Fruit fly (Drosophila melanogaster) whole organism, wandering third instar larva: ENCODE data around the gene Ubr1.
A peak's percentile ranks its signal among the peaks of the same experiment; 100 is the strongest.

Experiments
- Abd-B ChIP-seq: fragments of >200 bp; optimal IDR thresholded peaks from 2 replicates; lab custom pipeline; 2017; ENCODE audit warnings: missing biosample characterization, missing genetic modification characterization
- CG32264 ChIP-seq: fragments of 200-800 bp; sonication (Bioruptor generic); optimal IDR thresholded peaks from 2 replicates; lab custom pipeline; 2016; ENCODE audit warnings: missing biosample characterization, missing genetic modification characterization
- CG9705 ChIP-seq: fragments of 200-800 bp; sonication (Bioruptor generic); optimal IDR thresholded peaks from 2 replicates; lab custom pipeline; 2018; ENCODE audit warnings: missing biosample characterization, mild to moderate bottlenecking, missing genetic modification characterization
- CrebA ChIP-seq: fragments of 200-800 bp; sonication (Bioruptor generic); optimal IDR thresholded peaks from 2 replicates; lab custom pipeline; 2016; ENCODE audit warnings: missing biosample characterization, mild to moderate bottlenecking, missing genetic modification characterization, borderline replicate concordance
- Dfd ChIP-seq: fragments of >200 bp; optimal IDR thresholded peaks from 2 replicates; lab custom pipeline; 2017; ENCODE audit warnings: missing biosample characterization, missing genetic modification characterization
- Dif ChIP-seq: fragments of 200-275, 200-300 bp; sonication (Bioruptor generic); optimal IDR thresholded peaks from 2 replicates; lab custom pipeline; 2018; ENCODE audit warnings: missing biosample characterization, missing genetic modification characterization; ENCODE audit not compliant: partially characterized antibody
- GATAd ChIP-seq: sonication (Bioruptor generic); optimal IDR thresholded peaks from 2 replicates; lab custom pipeline; 2016; ENCODE audit warnings: missing biosample characterization, missing genetic modification characterization
- HLH106 ChIP-seq: fragments of 200-800 bp; optimal IDR thresholded peaks from 3 replicates; lab custom pipeline; 2019; ENCODE audit warnings: missing biosample characterization, mild to moderate bottlenecking, missing genetic modification characterization, moderate library complexity
- Hnf4 ChIP-seq: fragments of 200-800 bp; sonication (Bioruptor generic); optimal IDR thresholded peaks from 2 replicates; lab custom pipeline; 2016; ENCODE audit warnings: missing biosample characterization, mild to moderate bottlenecking, missing genetic modification characterization
- Hr78 ChIP-seq: fragments of >200 bp; optimal IDR thresholded peaks from 2 replicates; lab custom pipeline; 2017; ENCODE audit warnings: missing biosample characterization, missing genetic modification characterization
- Hr83 ChIP-seq: fragments of 200-300 bp; sonication (Bioruptor generic); optimal IDR thresholded peaks from 2 replicates; lab custom pipeline; 2016; ENCODE audit warnings: missing biosample characterization, mild to moderate bottlenecking, missing genetic modification characterization, moderate library complexity; ENCODE audit not compliant: poor library complexity, severe bottlenecking
- Jra ChIP-seq: sonication (Bioruptor generic); optimal IDR thresholded peaks from 2 replicates; lab custom pipeline; 2016; ENCODE audit warnings: missing biosample characterization, missing genetic modification characterization
- Mio ChIP-seq: sonication (Bioruptor generic); optimal IDR thresholded peaks from 2 replicates; lab custom pipeline; 2016; ENCODE audit warnings: missing biosample characterization, missing genetic modification characterization
- Myc ChIP-seq: fragments of >200 bp; optimal IDR thresholded peaks from 2 replicates; lab custom pipeline; 2017
- N ChIP-seq: fragments of >200 bp; optimal IDR thresholded peaks from 2 replicates; lab custom pipeline; 2018; ENCODE audit warnings: missing biosample characterization, missing external identifiers, missing genetic modification characterization
- OdsH ChIP-seq: fragments of 200-800 bp; sonication (Bioruptor generic); optimal IDR thresholded peaks from 2 replicates; lab custom pipeline; 2016; ENCODE audit warnings: missing biosample characterization, mild to moderate bottlenecking, missing genetic modification characterization
- Rel ChIP-seq, 2 experiments: fragments of 200-800 bp; sonication (Bioruptor generic) in 1 of 2; optimal IDR thresholded peaks; 2 replicates in 1 of 2; 3 replicates in 1 of 2; lab custom pipeline; 2016 to 2019; ENCODE audit warnings: mild to moderate bottlenecking in 2 of 2, missing biosample characterization in 2 of 2, missing genetic modification characterization in 2 of 2, moderate library complexity in 1 of 2
- Sp1 ChIP-seq: fragments of 200-800 bp; sonication (Bioruptor generic); optimal IDR thresholded peaks from 3 replicates; lab custom pipeline; 2019; ENCODE audit warnings: missing biosample characterization, mild to moderate bottlenecking, missing genetic modification characterization, moderate library complexity
- Vsx2 ChIP-seq: fragments of 200-300, 225-300 bp; sonication (Bioruptor generic); optimal IDR thresholded peaks from 2 replicates; lab custom pipeline; 2018; ENCODE audit warnings: missing biosample characterization, missing genetic modification characterization; ENCODE audit not compliant: partially characterized antibody
- br ChIP-seq: fragments of 200-800 bp; sonication (Bioruptor generic); optimal IDR thresholded peaks from 2 replicates; lab custom pipeline; 2016; ENCODE audit warnings: missing biosample characterization, missing genetic modification characterization
- brk ChIP-seq: fragments of 200-800 bp; sonication (Bioruptor generic); optimal IDR thresholded peaks from 2 replicates; lab custom pipeline; 2016; ENCODE audit warnings: missing biosample characterization, mild to moderate bottlenecking, missing genetic modification characterization
- dl ChIP-seq, 2 experiments: fragments of 175-275, 200-275 bp in 1 of 2; fragments of 200-275 bp in 1 of 2; sonication (Bioruptor generic); optimal IDR thresholded peaks; lab custom pipeline; 2018; ENCODE audit warnings: mild to moderate bottlenecking in 2 of 2, missing biosample characterization in 2 of 2, missing genetic modification characterization in 2 of 2, moderate library complexity in 2 of 2; ENCODE audit not compliant: partially characterized antibody in 2 of 2, insufficient read depth in 1 of 2
- dmrt93B ChIP-seq: fragments of 200-800 bp; sonication (Bioruptor generic); optimal IDR thresholded peaks from 2 replicates; lab custom pipeline; 2018; ENCODE audit warnings: missing biosample characterization, mild to moderate bottlenecking, missing genetic modification characterization
- dsf ChIP-seq: sonication (Bioruptor generic); optimal IDR thresholded peaks from 2 replicates; lab custom pipeline; 2016; ENCODE audit warnings: missing biosample characterization, missing genetic modification characterization, borderline replicate concordance
- ey ChIP-seq: fragments of 200-800 bp; sonication (Bioruptor generic); optimal IDR thresholded peaks from 2 replicates; lab custom pipeline; 2016; ENCODE audit warnings: missing biosample characterization, missing genetic modification characterization
- foxo ChIP-seq, 2 experiments: fragments of 200-800 bp; sonication (Bioruptor generic); optimal IDR thresholded peaks; 2 replicates in 1 of 2; 3 replicates in 1 of 2; lab custom pipeline; 2016 to 2017; ENCODE audit warnings: missing biosample characterization in 2 of 2, missing genetic modification characterization in 2 of 2
- fru ChIP-seq: fragments of 200-800 bp; sonication (Bioruptor generic); optimal IDR thresholded peaks from 3 replicates; lab custom pipeline; 2016; ENCODE audit warnings: missing biosample characterization, mild to moderate bottlenecking, missing genetic modification characterization
- h ChIP-seq: fragments of 200-800 bp; sonication (Bioruptor generic); optimal IDR thresholded peaks from 3 replicates; lab custom pipeline; 2016; ENCODE audit warnings: missing biosample characterization, mild to moderate bottlenecking, missing genetic modification characterization
- jim ChIP-seq: fragments of 175-275, 200-325 bp; sonication (Bioruptor generic); optimal IDR thresholded peaks from 2 replicates; lab custom pipeline; 2016; ENCODE audit warnings: missing biosample characterization, mild to moderate bottlenecking, missing genetic modification characterization
- lola ChIP-seq: fragments of >200 bp; optimal IDR thresholded peaks from 2 replicates; lab custom pipeline; 2017; ENCODE audit warnings: missing biosample characterization, missing genetic modification characterization
- pan ChIP-seq: fragments of >200 bp; optimal IDR thresholded peaks from 2 replicates; lab custom pipeline; 2017
- psq ChIP-seq: fragments of 200-800 bp; sonication (Bioruptor generic); optimal IDR thresholded peaks from 3 replicates; lab custom pipeline; 2017; ENCODE audit warnings: missing biosample characterization, mild to moderate bottlenecking, missing genetic modification characterization, moderate library complexity
- rgr ChIP-seq: fragments of 200-800 bp; sonication (Bioruptor generic); optimal IDR thresholded peaks from 3 replicates; lab custom pipeline; 2016; ENCODE audit warnings: missing biosample characterization, mild to moderate bottlenecking, missing genetic modification characterization
- sage ChIP-seq: fragments of 200-800 bp; sonication (Bioruptor generic); optimal IDR thresholded peaks from 2 replicates; lab custom pipeline; 2016; ENCODE audit warnings: missing biosample characterization, mild to moderate bottlenecking, missing genetic modification characterization
- sv ChIP-seq: fragments of 200-800 bp; sonication (Bioruptor generic); optimal IDR thresholded peaks from 3 replicates; lab custom pipeline; 2016; ENCODE audit warnings: missing biosample characterization, missing genetic modification characterization
- tai ChIP-seq: sonication (Bioruptor generic); optimal IDR thresholded peaks from 2 replicates; lab custom pipeline; 2016; ENCODE audit warnings: missing biosample characterization, missing genetic modification characterization
- usp ChIP-seq: fragments of >200 bp; optimal IDR thresholded peaks from 2 replicates; lab custom pipeline; 2017; ENCODE audit warnings: missing biosample characterization, missing genetic modification characterization
- woc ChIP-seq: sonication (Bioruptor generic); optimal IDR thresholded peaks from 2 replicates; lab custom pipeline; 2016; ENCODE audit warnings: missing biosample characterization, mild to moderate bottlenecking, missing genetic modification characterization

Gene Ubr1

DNA sequence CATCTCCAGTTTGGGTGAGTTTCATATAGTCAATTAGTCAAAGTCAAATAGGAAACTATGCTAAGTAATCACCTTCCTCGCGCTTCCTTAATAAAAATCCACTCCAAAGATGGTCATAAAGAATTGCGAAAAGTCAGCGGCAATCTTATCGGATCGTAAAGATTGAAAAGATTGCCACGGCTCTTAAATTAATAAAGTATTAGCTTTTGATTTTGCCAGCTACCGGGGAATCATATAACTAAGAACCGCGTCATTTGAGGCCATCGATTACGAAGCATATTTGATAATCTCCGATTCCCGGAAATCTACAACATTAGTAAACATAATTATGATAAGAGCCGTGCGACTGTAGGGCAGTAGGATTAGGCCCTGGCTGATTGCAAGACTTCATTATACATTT, 34.0 kb downstream of the Ubr1 start:
- TF ChIP-seq ey (GFP tag; lab: Kevin White, UChicago) (no peak), N (GFP tag; lab: Kevin White, UChicago) (no peak), GATAd (GFP tag; lab: Kevin White, UChicago) (no peak), br (GFP tag; lab: Kevin White, UChicago) (no peak), Dif (GFP tag; lab: Kevin White, UChicago) (no peak), woc (no peak), Dfd (no peak), Hr83 (GFP tag; lab: Kevin White, UChicago) (no peak), OdsH (no peak), Sp1 (GFP tag; lab: Kevin White, UChicago) (no peak), Mio (GFP tag; lab: Kevin White, UChicago) (no peak), sv (GFP tag; lab: Kevin White, UChicago) (no peak), psq (GFP tag; lab: Kevin White, UChicago) (no peak), pan (lab: Kevin White, UChicago) (no peak), dsf (GFP tag; lab: Kevin White, UChicago) (no peak)

DNA sequence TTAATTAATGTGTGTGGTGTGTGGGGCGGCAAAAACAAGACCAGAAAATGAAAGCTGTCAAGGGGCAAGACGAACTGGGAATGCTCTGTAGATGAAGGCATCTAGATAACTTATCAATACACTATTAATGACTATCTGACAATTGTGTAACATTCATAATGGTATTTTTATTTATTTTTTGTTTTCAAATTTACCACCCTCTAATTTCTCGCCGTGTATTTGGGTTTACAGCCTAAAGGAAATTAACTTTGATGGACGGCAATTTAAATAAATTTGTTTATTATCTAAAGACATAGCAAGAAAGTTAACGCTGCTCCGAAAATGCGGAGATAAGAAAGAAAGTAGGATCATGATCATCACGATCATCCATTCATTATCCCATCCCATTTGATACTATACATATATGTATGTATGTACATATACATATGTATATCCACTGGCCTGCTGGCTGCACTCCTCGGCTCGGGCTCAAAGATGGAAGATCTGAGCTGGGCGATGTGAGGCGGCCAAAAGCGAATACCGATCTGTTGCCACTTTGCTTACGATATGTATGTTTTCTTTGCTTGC, 35.6 kb downstream of the Ubr1 start:
- TF ChIP-seq usp (no peak), CG32264 (GFP tag; lab: Kevin White, UChicago) (no peak), N (GFP tag; lab: Kevin White, UChicago) (no peak)

DNA sequence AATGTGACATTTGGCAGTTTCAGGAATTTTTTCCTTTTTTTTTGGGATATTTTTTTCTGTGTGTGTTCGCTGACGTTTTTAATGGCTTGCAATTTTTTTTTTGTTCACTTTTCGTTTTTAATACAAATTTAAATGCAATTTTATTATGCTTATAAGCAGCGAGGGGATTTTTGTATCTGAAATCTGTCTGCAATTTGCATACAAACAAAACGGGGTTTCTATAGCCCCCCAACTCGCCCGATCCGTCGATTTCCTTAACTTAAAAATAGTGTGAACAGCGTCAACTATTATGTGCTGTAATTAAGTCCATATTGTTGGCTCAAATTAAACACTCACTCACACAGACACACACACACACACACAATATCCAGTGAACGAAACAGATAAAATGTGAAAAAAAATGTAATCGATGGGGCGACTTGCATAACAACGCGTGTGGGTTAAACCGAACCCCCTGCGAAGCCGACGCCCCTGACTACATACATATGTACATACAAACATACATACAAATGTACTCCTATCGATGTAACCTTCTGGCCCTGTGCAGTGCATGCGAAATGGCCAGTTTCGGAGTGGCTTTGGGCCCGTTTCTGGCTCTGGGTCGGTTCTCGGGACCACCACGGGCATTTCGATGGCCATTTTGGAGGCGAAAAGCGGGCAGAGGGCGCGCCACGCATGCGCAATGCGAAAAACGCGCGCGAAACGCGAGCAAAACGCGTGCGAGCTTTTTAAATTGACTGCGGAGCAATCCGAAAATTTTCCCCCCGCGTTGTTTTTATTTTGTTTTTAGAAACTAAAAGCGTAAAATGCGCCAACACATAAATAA, 36.3 kb downstream of the Ubr1 start:
- TF ChIP-seq br (GFP tag; lab: Kevin White, UChicago) (no peak), Jra (GFP tag; lab: Kevin White, UChicago) (no peak), jim (GFP tag; lab: Kevin White, UChicago) (no peak), lola (GFP tag; lab: Kevin White, UChicago) (no peak), OdsH (no peak), psq (GFP tag; lab: Kevin White, UChicago) (no peak), CrebA (GFP tag; lab: Kevin White, UChicago) (no peak), HLH106 (peak; percentile 26), sage (GFP tag; lab: Kevin White, UChicago) (no peak), Myc (lab: Kevin White, UChicago) (peak; percentile 33), pan (lab: Kevin White, UChicago) (no peak), tai (GFP tag; lab: Kevin White, UChicago) (no peak), ey (GFP tag; lab: Kevin White, UChicago) (no peak), Hnf4 (GFP tag; lab: Kevin White, UChicago) (no peak), Hr78 (GFP tag; lab: Kevin White, UChicago) (no peak), Sp1 (GFP tag; lab: Kevin White, UChicago) (no peak), Mio (GFP tag; lab: Kevin White, UChicago) (no peak), fru (GFP tag; lab: Kevin White, UChicago) (peak; percentile 12), N (GFP tag; lab: Kevin White, UChicago) (no peak), Vsx2 (GFP tag; lab: Kevin White, UChicago) (no peak), Abd-B (GFP tag; lab: Kevin White, UChicago) (no peak), CG9705 (GFP tag; lab: Kevin White, UChicago) (peak; percentile 14), Dfd (no peak), GATAd (GFP tag; lab: Kevin White, UChicago) (no peak), sv (GFP tag; lab: Kevin White, UChicago) (no peak), brk (GFP tag; lab: Kevin White, UChicago) (no peak), Dif (GFP tag; lab: Kevin White, UChicago) (no peak), usp (no peak), Rel (GFP tag; optimal IDR thresholded peaks at IDR 0.05; lab: Kevin White, UChicago) (no peak), Rel (tag; optimal IDR thresholded peaks at IDR 0.05; lab: Kevin White, UChicago) (peak; percentile 90), h (GFP tag; lab: Kevin White, UChicago) (peak; percentile 35), woc (no peak), dmrt93B (GFP tag; lab: Kevin White, UChicago) (no peak), Hr83 (GFP tag; lab: Kevin White, UChicago) (no peak), CG32264 (GFP tag; lab: Kevin White, UChicago) (no peak), rgr (peak; percentile 1), foxo (GFP tag; optimal IDR thresholded peaks at IDR 0.05; lab: Kevin White, UChicago) (peak in 1 of 2 experiments; percentile 33), dl (GFP tag; optimal IDR thresholded peaks at IDR 0.05; lab: Kevin White, UChicago; ENCODE audit: insufficient read depth in 1 of 2, partially characterized antibody in 2 of 2) (no peak), dsf (GFP tag; lab: Kevin White, UChicago) (no peak)
- TF ChIP-seq, all 38 proteins: peak for 8
